Worm (Caenorhabditis elegans): Measurements from ENCODE around the gene mrpl-21.

DNA sequence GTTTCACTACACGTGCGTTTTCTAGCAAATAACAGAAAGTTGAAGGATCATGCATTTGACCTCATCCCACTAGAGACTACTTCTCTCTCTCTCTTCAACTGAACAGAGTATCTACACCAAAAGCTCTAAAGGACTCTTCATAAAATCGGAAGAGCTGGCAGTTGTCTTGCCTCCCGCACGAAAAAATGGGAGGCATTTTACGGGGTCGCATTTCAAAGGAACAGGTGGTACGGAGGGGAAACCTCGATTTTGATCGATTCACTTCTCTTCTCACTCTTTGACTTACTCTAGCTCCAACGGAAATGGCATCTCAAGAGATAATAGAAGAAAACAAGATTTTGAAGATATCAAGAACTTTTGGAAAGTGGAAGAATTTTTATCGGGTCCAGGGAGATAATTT, 39.8 kb upstream of the mrpl-21 start:
- TF ChIP-seq ama-1 (optimal IDR thresholded peaks at IDR 0.05), result no peak
- TF ChIP-seq tra-4 (tag; optimal IDR thresholded peaks at IDR 0.05), result no peak
- TF ChIP-seq tbx-37 (GFP tag; conservative IDR thresholded peaks at IDR 0.05), result no peak
- TF ChIP-seq scrt-1 (GFP tag; IDR thresholded peaks at IDR 0.05), result no peak
- no peak for TF ChIP-seq sea-1 (GFP tag; conservative IDR thresholded peaks at IDR 0.05)
- no peak for TF ChIP-seq hnd-1 (tag; optimal IDR thresholded peaks at IDR 0.05)
- no peak for TF ChIP-seq hmbx-1 (tag; optimal IDR thresholded peaks at IDR 0.05)
- no peak for TF ChIP-seq pes-1 (GFP tag; IDR thresholded peaks at IDR 0.05)
- no peak for TF ChIP-seq F13C5.2 (tag; optimal IDR thresholded peaks at IDR 0.05)

Data from whole organism, early embryonic.